Worm (Caenorhabditis elegans) whole organism, late embryonic: ENCODE measurements around the gene pqn-36.

Experiments
- ceh-18 ChIP-seq: sonication (generic microtip); optimal IDR thresholded peaks from 2 replicates; lab custom pipeline; 2016; ENCODE audit warnings: missing genetic modification characterization, missing compliant biosample characterization
- ceh-24 ChIP-seq: sonication (generic microtip); optimal IDR thresholded peaks from 2 replicates; lab custom pipeline; 2016; ENCODE audit warnings: mild to moderate bottlenecking, missing genetic modification characterization, missing compliant biosample characterization
- ceh-31 ChIP-seq: sonication (generic microtip); optimal IDR thresholded peaks from 2 replicates; lab custom pipeline; 2016; ENCODE audit warnings: missing genetic modification characterization, missing compliant biosample characterization
- fkh-10 ChIP-seq: fragments of 150-350 bp; optimal IDR thresholded peaks from 2 replicates; lab custom pipeline; 2014; ENCODE audit warnings: missing biosample characterization, missing genetic modification reagents, missing genetic modification characterization
- lin-11 ChIP-seq: fragments of 200-800 bp; sonication (Bioruptor generic); optimal IDR thresholded peaks from 2 replicates; lab custom pipeline; 2018; ENCODE audit warnings: mild to moderate bottlenecking, missing genetic modification characterization, missing compliant biosample characterization
- nhr-11 ChIP-seq: fragments of 150-350 bp; optimal IDR thresholded peaks from 2 replicates; lab custom pipeline; 2014; ENCODE audit warnings: missing biosample characterization, missing genetic modification characterization
- pros-1 ChIP-seq: fragments of 150-350 bp; optimal IDR thresholded peaks from 2 replicates; lab custom pipeline; 2014; ENCODE audit warnings: missing biosample characterization, missing genetic modification reagents, missing genetic modification characterization
- sox-4 ChIP-seq: sonication (generic microtip); optimal IDR thresholded peaks from 2 replicates; lab custom pipeline; 2017; ENCODE audit warnings: mild to moderate bottlenecking, missing genetic modification characterization, inconsistent platforms, missing compliant biosample characterization

DNA sequence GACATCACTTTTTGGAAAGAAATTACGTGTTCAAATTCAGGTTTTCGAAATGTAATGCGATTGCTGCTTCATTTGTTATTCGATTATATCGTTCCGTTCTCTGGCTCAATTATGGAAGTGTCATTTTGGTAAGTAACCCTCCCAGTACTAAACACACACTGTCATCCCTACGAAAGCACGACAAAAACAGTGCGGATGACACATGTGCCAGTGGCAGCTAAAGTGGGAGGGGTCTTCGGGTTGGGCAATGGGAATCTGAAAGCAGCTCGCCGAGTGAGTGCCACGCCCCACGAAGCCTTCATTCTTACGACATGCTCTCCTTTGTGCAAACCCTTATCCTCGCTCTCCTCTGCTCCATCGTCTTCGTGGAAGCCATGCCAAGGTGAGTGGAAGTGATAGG, 18.2 kb upstream of the pqn-36 start, which contains the start of gene flp-32:
- TF ChIP-seq nhr-11 (tag; lab: Kevin White, UChicago), result no peak
- TF ChIP-seq ceh-18 (tag; lab: Kevin White, UChicago), result no peak
- TF ChIP-seq ceh-31, result no peak
- TF ChIP-seq ceh-24 (tag; lab: Kevin White, UChicago), result no peak
- no peak for TF ChIP-seq pros-1 (tag; lab: Kevin White, UChicago)
- TF ChIP-seq fkh-10, result no peak
- TF ChIP-seq sox-4 (tag; lab: Kevin White, UChicago), result no peak
- no peak for TF ChIP-seq lin-11 (tag; lab: Kevin White, UChicago)
